Worm (Caenorhabditis elegans): ENCODE data around the gene F07C6.6.

DNA sequence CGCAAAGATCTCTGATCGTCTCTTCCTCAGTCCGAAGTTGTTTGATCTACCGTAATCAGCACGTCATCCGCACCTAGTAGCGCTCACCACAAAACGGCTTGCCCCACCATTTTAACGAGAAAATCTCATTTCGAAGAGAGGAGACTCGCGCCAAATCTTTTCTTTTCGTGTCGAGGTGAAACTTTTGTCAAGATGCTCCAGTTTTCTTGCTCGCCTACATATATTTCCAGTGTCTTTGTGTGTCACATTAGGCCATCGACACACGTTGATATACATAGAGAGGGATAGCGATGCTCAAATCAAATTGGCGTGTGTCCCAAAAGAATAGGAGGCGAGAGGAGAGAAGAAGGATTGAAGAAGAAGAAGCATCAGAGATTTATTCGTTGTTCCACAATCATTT is 29.8 kb upstream of the F07C6.6 start:
- TF ChIP-seq T22C8.4 (GFP tag; IDR thresholded peaks at IDR 0.05) (no peak), med-1 (GFP tag; optimal IDR thresholded peaks at IDR 0.05; ENCODE audit: insufficient read depth) (no peak), tab-1 (GFP tag; IDR thresholded peaks at IDR 0.05) (no peak), flt-1 (GFP tag; IDR thresholded peaks at IDR 0.05) (no peak), ztf-23 (GFP tag; IDR thresholded peaks at IDR 0.05) (no peak), cog-1 (tag; optimal IDR thresholded peaks at IDR 0.05) (no peak), ztf-29 (GFP tag; IDR thresholded peaks at IDR 0.05) (no peak), ref-1 (GFP tag; conservative IDR thresholded peaks at IDR 0.05) (no peak)
